Fruit fly (Drosophila melanogaster) whole organism, embryonic: ENCODE data around the gene Rbbp5.
A peak's percentile ranks its signal among the peaks of the same experiment; 100 is the strongest.

ENCODE experiments used
- Awh ChIP-seq: fragments of 200-800 bp; sonication (Bioruptor generic); IDR thresholded peaks from 2 replicates; pipeline ENCODE4, ENCODE4 v1.3.6; 2022; ENCODE audit warnings: missing biosample characterization, missing genetic modification characterization
- Bgb ChIP-seq: fragments of 200-800 bp; sonication (Bioruptor generic); IDR thresholded peaks from 2 replicates; pipeline ENCODE4 v1.3.6; 2022; ENCODE audit warnings: missing biosample characterization, missing genetic modification characterization; ENCODE audit not compliant: partially characterized antibody
- CG10543 ChIP-seq: fragments of 200-800 bp; sonication (Bioruptor generic); optimal IDR thresholded peaks from 3 replicates; lab custom pipeline; 2017; ENCODE audit warnings: missing biosample characterization, mild to moderate bottlenecking, missing genetic modification characterization, moderate library complexity
- CG11093 ChIP-seq: fragments of 200-800 bp; sonication (Bioruptor generic); IDR thresholded peaks from 3 replicates; pipeline ENCODE4 v1.3.6; 2022; ENCODE audit warnings: missing biosample characterization, missing genetic modification characterization
- CG12769 ChIP-seq: fragments of 200-800 bp; sonication (Bioruptor generic); optimal IDR thresholded peaks from 2 replicates; lab custom pipeline; 2019; ENCODE audit warnings: missing biosample characterization, mild to moderate bottlenecking, missing genetic modification characterization, moderate library complexity
- CG13287 ChIP-seq: fragments of 200-800 bp; sonication (Bioruptor generic); IDR thresholded peaks from 2 replicates; pipeline ENCODE4 v1.3.6; 2022; ENCODE audit warnings: missing biosample characterization, missing genetic modification characterization; ENCODE audit not compliant: partially characterized antibody
- CG15073 ChIP-seq: fragments of 200-800 bp; sonication (Bioruptor generic); optimal IDR thresholded peaks from 2 replicates; lab custom pipeline; 2016; ENCODE audit warnings: missing biosample characterization, missing genetic modification characterization
- CG15479 ChIP-seq: fragments of 200-800 bp; sonication (Bioruptor generic); optimal IDR thresholded peaks from 3 replicates; lab custom pipeline; 2019; ENCODE audit warnings: missing biosample characterization, mild to moderate bottlenecking, missing genetic modification characterization, moderate library complexity
- CG1603 ChIP-seq: fragments of 200-800 bp; sonication (Bioruptor generic); optimal IDR thresholded peaks from 2 replicates; lab custom pipeline; 2019; ENCODE audit warnings: missing biosample characterization, mild to moderate bottlenecking, missing genetic modification characterization, moderate library complexity
- CG1647 ChIP-seq: fragments of 200-800 bp; sonication (Bioruptor generic); optimal IDR thresholded peaks from 3 replicates; lab custom pipeline; 2016; ENCODE audit warnings: missing biosample characterization, missing genetic modification characterization
- CG2875 ChIP-seq: fragments of 200-800 bp; sonication (Bioruptor generic); optimal IDR thresholded peaks from 2 replicates; lab custom pipeline; 2017; ENCODE audit warnings: missing biosample characterization, mild to moderate bottlenecking, missing genetic modification characterization, missing genetic modification reagents
- CG31224 ChIP-seq: fragments of 200-800 bp; sonication (Bioruptor generic); IDR thresholded peaks from 2 replicates; pipeline ENCODE4 v1.3.6; 2022; ENCODE audit warnings: missing biosample characterization, missing genetic modification characterization
- CG31365 ChIP-seq: fragments of 200-800 bp; sonication (Bioruptor generic); optimal IDR thresholded peaks from 2 replicates; lab custom pipeline; 2018; ENCODE audit warnings: missing biosample characterization, mild to moderate bottlenecking, missing genetic modification characterization
- CG3163 ChIP-seq: fragments of 200-800 bp; sonication (Bioruptor generic); optimal IDR thresholded peaks from 3 replicates; lab custom pipeline; 2016; ENCODE audit warnings: missing biosample characterization, missing genetic modification characterization
- CG32767 ChIP-seq: fragments of 200-800 bp; sonication (Bioruptor generic); IDR thresholded peaks from 2 replicates; pipeline ENCODE4 v1.3.6; 2022; ENCODE audit warnings: missing biosample characterization, missing genetic modification characterization
- CG34376 ChIP-seq: fragments of 200-800 bp; sonication (Bioruptor generic); optimal IDR thresholded peaks from 2 replicates; lab custom pipeline; 2018; ENCODE audit warnings: missing biosample characterization, mild to moderate bottlenecking, missing genetic modification characterization
- CG4328 ChIP-seq: fragments of 200-800 bp; sonication (Bioruptor generic); optimal IDR thresholded peaks from 3 replicates; lab custom pipeline; 2017; ENCODE audit warnings: missing biosample characterization, missing genetic modification reagents, missing genetic modification characterization
- CG4404 ChIP-seq: fragments of 200-800 bp; sonication (Bioruptor generic); IDR thresholded peaks from 2 replicates; pipeline ENCODE4 v1.3.6; 2022; ENCODE audit warnings: missing biosample characterization, missing genetic modification characterization
- CG4424 ChIP-seq: fragments of 200-800 bp; sonication (Bioruptor generic); optimal IDR thresholded peaks from 3 replicates; lab custom pipeline; 2016; ENCODE audit warnings: missing biosample characterization, missing genetic modification characterization
- CG4617 ChIP-seq: fragments of 200-800 bp; sonication (Bioruptor generic); optimal IDR thresholded peaks from 3 replicates; lab custom pipeline; 2016; ENCODE audit warnings: missing biosample characterization, missing genetic modification characterization, borderline replicate concordance
- CG4854 ChIP-seq: fragments of 200-800 bp; sonication (Bioruptor generic); optimal IDR thresholded peaks from 2 replicates; lab custom pipeline; 2016; ENCODE audit warnings: missing biosample characterization, missing genetic modification characterization, inconsistent platforms
- CG5245 ChIP-seq: fragments of 200-800 bp; sonication (Bioruptor generic); optimal IDR thresholded peaks from 3 replicates; lab custom pipeline; 2016; ENCODE audit warnings: missing biosample characterization, missing genetic modification characterization
- CG6791 ChIP-seq: fragments of 200-800 bp; sonication (Bioruptor generic); IDR thresholded peaks from 3 replicates; pipeline ENCODE4 v1.3.6; 2022; ENCODE audit warnings: missing biosample characterization, missing genetic modification characterization; ENCODE audit not compliant: partially characterized antibody
- CG8765 ChIP-seq: fragments of 200-800 bp; sonication (Bioruptor generic); IDR thresholded peaks from 2 replicates; pipeline ENCODE4 v1.3.6; 2022; ENCODE audit warnings: missing biosample characterization, missing genetic modification characterization
- CHES-1-like ChIP-seq: fragments of 200-800 bp; sonication (Bioruptor generic); optimal IDR thresholded peaks from 2 replicates; lab custom pipeline; 2016; ENCODE audit warnings: missing biosample characterization, missing genetic modification characterization
- D19B ChIP-seq: fragments of 200-800 bp; sonication (Bioruptor generic); optimal IDR thresholded peaks from 2 replicates; lab custom pipeline; 2017; ENCODE audit warnings: missing biosample characterization, mild to moderate bottlenecking, missing genetic modification characterization
- Deaf1 ChIP-seq: fragments of 200-800 bp; optimal IDR thresholded peaks from 3 replicates; lab custom pipeline; 2019; ENCODE audit warnings: missing biosample characterization, mild to moderate bottlenecking, missing genetic modification characterization, moderate library complexity
- Ets65A ChIP-seq: fragments of 200-800 bp; sonication (Bioruptor generic); peaks from one replicate; lab custom pipeline; 2016; ENCODE audit warnings: missing biosample characterization, missing genetic modification characterization
- Fer3 ChIP-seq: fragments of 200-800 bp; sonication (Bioruptor generic); optimal IDR thresholded peaks from 2 replicates; lab custom pipeline; 2018; ENCODE audit warnings: missing biosample characterization, mild to moderate bottlenecking, missing genetic modification characterization, moderate library complexity
- GATAe ChIP-seq: fragments of 200-800 bp; sonication (Bioruptor generic); conservative IDR thresholded peaks from 2 replicates; pipeline ENCODE4 v1.3.6; 2022; ENCODE audit warnings: missing biosample characterization, missing genetic modification characterization
- Jarid2 ChIP-seq: fragments of 200-800 bp; sonication (Bioruptor generic); optimal IDR thresholded peaks from 3 replicates; lab custom pipeline; 2017; ENCODE audit warnings: mild to moderate bottlenecking, missing biosample characterization, missing genetic modification reagents, missing genetic modification characterization
- Nf-YB ChIP-seq: fragments of 200-800 bp; sonication (Bioruptor generic); optimal IDR thresholded peaks from 3 replicates; lab custom pipeline; 2019; ENCODE audit warnings: missing biosample characterization, mild to moderate bottlenecking, missing genetic modification characterization, moderate library complexity
- Opbp ChIP-seq: fragments of 200-800 bp; sonication (Bioruptor generic); IDR thresholded peaks from 3 replicates; pipeline ENCODE4 v1.3.6; 2022; ENCODE audit warnings: missing biosample characterization, missing genetic modification characterization; ENCODE audit not compliant: partially characterized antibody
- PHDP ChIP-seq: fragments of 200-800 bp; sonication (Bioruptor generic); optimal IDR thresholded peaks from 3 replicates; lab custom pipeline; 2018; ENCODE audit warnings: missing biosample characterization, mild to moderate bottlenecking, missing genetic modification characterization, moderate library complexity
- Poxn ChIP-seq: fragments of 200-800 bp; sonication (Bioruptor generic); IDR thresholded peaks from 2 replicates; pipeline ENCODE4 v1.3.6; 2022; ENCODE audit warnings: missing biosample characterization, missing genetic modification characterization
- Ssrp ChIP-seq: fragments of 200-800 bp; sonication (Bioruptor generic); optimal IDR thresholded peaks from 2 replicates; lab custom pipeline; 2018; ENCODE audit warnings: missing biosample characterization, mild to moderate bottlenecking, missing genetic modification characterization, moderate library complexity
- amos ChIP-seq: fragments of 200-800 bp; sonication (Bioruptor generic); IDR thresholded peaks from 2 replicates; pipeline ENCODE4 v1.3.6; 2022; ENCODE audit warnings: missing biosample characterization, missing genetic modification characterization; ENCODE audit not compliant: partially characterized antibody
- bcd ChIP-seq: fragments of 200-800 bp; sonication (Bioruptor generic); optimal IDR thresholded peaks from 2 replicates; lab custom pipeline; 2017; ENCODE audit warnings: missing biosample characterization, mild to moderate bottlenecking, missing genetic modification characterization
- ci ChIP-seq: fragments of 200-800 bp; sonication (Bioruptor generic); IDR thresholded peaks from 3 replicates; pipeline ENCODE4 v1.3.6; 2022; ENCODE audit warnings: missing biosample characterization, missing genetic modification characterization
- cwo ChIP-seq: fragments of 200-800 bp; sonication (Bioruptor generic); optimal IDR thresholded peaks from 3 replicates; lab custom pipeline; 2017; ENCODE audit warnings: missing biosample characterization, missing genetic modification characterization, mild to moderate bottlenecking, moderate library complexity, missing genetic modification reagents
- danr ChIP-seq: fragments of 200-800 bp; sonication (Bioruptor generic); IDR thresholded peaks from 2 replicates; pipeline ENCODE4 v1.3.6; 2022; ENCODE audit warnings: missing biosample characterization, missing genetic modification characterization
- dysf ChIP-seq: fragments of 200-800 bp; sonication (Bioruptor generic); IDR thresholded peaks from 3 replicates; pipeline ENCODE4 v1.3.6; 2022; ENCODE audit warnings: missing biosample characterization, missing genetic modification characterization
- exex ChIP-seq: fragments of 200-800 bp; sonication (Bioruptor generic); optimal IDR thresholded peaks from 4 replicates; lab custom pipeline; 2018; ENCODE audit warnings: missing biosample characterization, mild to moderate bottlenecking, missing genetic modification characterization, moderate library complexity
- ind ChIP-seq: fragments of 200-800 bp; sonication (Bioruptor generic); optimal IDR thresholded peaks from 3 replicates; lab custom pipeline; 2016; ENCODE audit warnings: missing biosample characterization, missing genetic modification characterization
- knrl ChIP-seq: fragments of 200-800 bp; sonication (Bioruptor generic); IDR thresholded peaks from 3 replicates; pipeline ENCODE4 v1.3.6; 2022; ENCODE audit warnings: missing biosample characterization, missing genetic modification characterization; ENCODE audit not compliant: partially characterized antibody
- org-1 ChIP-seq: fragments of 200-800 bp; sonication (Bioruptor generic); optimal IDR thresholded peaks from 2 replicates; lab custom pipeline; 2017; ENCODE audit warnings: missing biosample characterization, missing genetic modification characterization
- sens ChIP-seq: fragments of 200-800 bp; sonication (Bioruptor generic); peaks from one replicate; lab custom pipeline; 2016; ENCODE audit warnings: missing biosample characterization, missing genetic modification characterization
- unc-4 ChIP-seq: fragments of 200-800 bp; sonication (Bioruptor generic); IDR thresholded peaks from 2 replicates; pipeline ENCODE4 v1.3.6; 2022; ENCODE audit warnings: missing biosample characterization, missing genetic modification characterization; ENCODE audit not compliant: partially characterized antibody
- vvl ChIP-seq: fragments of 200-800 bp; sonication (Bioruptor generic); IDR thresholded peaks from 2 replicates; pipeline ENCODE4 v1.3.6; 2022; ENCODE audit warnings: missing biosample characterization, missing genetic modification characterization
- z ChIP-seq: fragments of 200-800 bp; sonication (Bioruptor generic); IDR thresholded peaks from 3 replicates; pipeline ENCODE4 v1.3.6; 2022; ENCODE audit warnings: missing biosample characterization, missing genetic modification characterization

Gene Rbbp5

dm6 chr3L:20366674-20367372 lies 19.1 kb upstream of the Rbbp5 start, which contains the start of the genes Toll-9 and in (continued):
- TF ChIP-seq sens (GFP tag; lab: Kevin White, UChicago) = peak; percentile 59
- 0 out of 2 replicates have a peak, but pooled peaks have one; percentile 10 for TF ChIP-seq vvl (GFP tag; lab: Robert Waterston, UW)
- no peak for TF ChIP-seq knrl (GFP tag; lab: Robert Waterston, UW)
- no peak for TF ChIP-seq CG4404 (GFP tag; lab: Robert Waterston, UW)
- no peak for TF ChIP-seq CG15073 (GFP tag; lab: Kevin White, UChicago)
- TF ChIP-seq Awh (GFP tag; lab: Robert Waterston, UW) = no peak
- TF ChIP-seq Bgb = peak; percentile 15; the same call in 1 of the 2 replicates
- TF ChIP-seq dysf (GFP tag; lab: Robert Waterston, UW) = no peak
- no peak for TF ChIP-seq CG2875 (GFP tag; lab: Kevin White, UChicago)
- TF ChIP-seq unc-4 (GFP tag; lab: Robert Waterston, UW) = no peak
- TF ChIP-seq CG3163 (GFP tag; lab: Kevin White, UChicago) = peak; percentile 71
- TF ChIP-seq CG4854 = no peak
- TF ChIP-seq Ssrp (tag; lab: Kevin White, UChicago) = no peak
- no peak for TF ChIP-seq Nf-YB (GFP tag; lab: Kevin White, UChicago)
- no peak for TF ChIP-seq danr (GFP tag; lab: Robert Waterston, UW)
- TF ChIP-seq CG4424 (GFP tag; lab: Kevin White, UChicago) = no peak
- no peak for TF ChIP-seq CG32767 (GFP tag; lab: Robert Waterston, UW)
- peak; percentile 58; the same call in 2 of the 3 replicates for TF ChIP-seq CG6791 (GFP tag; lab: Robert Waterston, UW)
- no peak for TF ChIP-seq CG10543 (GFP tag; lab: Kevin White, UChicago)
- TF ChIP-seq ind (GFP tag; lab: Kevin White, UChicago) = no peak
- TF ChIP-seq CG4617 = no peak
- TF ChIP-seq Ets65A (GFP tag; lab: Kevin White, UChicago) = peak; percentile 27
- no peak for TF ChIP-seq Deaf1 (tag; lab: Kevin White, UChicago)
- no peak for TF ChIP-seq CHES-1-like (GFP tag; lab: Kevin White, UChicago)
- TF ChIP-seq PHDP (tag; lab: Kevin White, UChicago) = no peak
- no peak for TF ChIP-seq CG5245 (GFP tag; lab: Kevin White, UChicago)
- no peak for TF ChIP-seq Poxn (GFP tag; lab: Robert Waterston, UW)
- TF ChIP-seq CG12769 (tag; lab: Kevin White, UChicago) = peak; percentile 92
- TF ChIP-seq Jarid2 (GFP tag; lab: Kevin White, UChicago) = peak; percentile 50
- no peak for TF ChIP-seq ci (GFP tag; lab: Robert Waterston, UW)
- no peak for TF ChIP-seq org-1 (GFP tag; lab: Kevin White, UChicago)
- peak; percentile 98 for TF ChIP-seq z
- no peak for TF ChIP-seq CG4328
- TF ChIP-seq amos (GFP tag; lab: Robert Waterston, UW) = peak; percentile 15; the same call in 1 of the 2 replicates
- TF ChIP-seq, all 482 proteins: peak for 14

DNA sequence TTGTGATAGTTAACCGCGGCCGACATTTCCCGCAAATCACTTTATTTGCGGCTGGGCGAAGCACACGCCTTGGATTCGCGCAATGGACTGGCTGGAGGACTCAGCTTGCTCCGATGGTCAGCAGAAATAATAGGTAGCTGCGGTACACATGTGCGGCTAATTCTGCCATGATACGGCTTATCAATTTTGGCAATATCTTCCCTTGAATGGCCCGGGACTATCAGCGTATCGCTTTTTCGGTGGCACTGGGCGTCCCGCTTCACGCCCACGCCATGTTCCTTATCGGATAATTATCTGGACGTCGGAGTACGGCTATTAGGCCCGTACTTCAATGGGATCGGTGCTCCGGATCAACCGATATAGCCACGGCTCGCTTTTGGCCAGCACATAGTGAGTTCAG lies 18.3 kb upstream of the Rbbp5 start:
- TF ChIP-seq GATAe (GFP tag; lab: Robert Waterston, UW) (peak; percentile 48; the same call in 1 of the 2 replicates), CG34376 (peak; percentile 85), Opbp (GFP tag; lab: Robert Waterston, UW) (no peak), CG1603 (tag; lab: Kevin White, UChicago) (no peak), bcd (no peak), CG31224 (peak; percentile 72), Fer3 (tag; lab: Kevin White, UChicago) (no peak), CG8765 (GFP tag; lab: Robert Waterston, UW) (no peak), CG1647 (GFP tag; lab: Kevin White, UChicago) (no peak), exex (tag; lab: Kevin White, UChicago) (peak; percentile 91), CG15479 (peak; percentile 73), CG11093 (GFP tag; lab: Robert Waterston, UW) (no peak), CG31365 (tag; lab: Kevin White, UChicago) (no peak), CG13287 (GFP tag; lab: Robert Waterston, UW) (no peak), D19B (GFP tag; lab: Kevin White, UChicago) (peak; percentile 42), cwo (GFP tag; lab: Kevin White, UChicago) (peak; percentile 57)
